Fruit fly (Drosophila melanogaster) whole organism, prepupa: ENCODE results near the gene Cyp6a16.

ENCODE experiments used
- Blimp-1 ChIP-seq: fragments of 200-800 bp; sonication (Bioruptor generic); optimal IDR thresholded peaks from 3 replicates; lab custom pipeline; 2017; ENCODE audit warnings: missing biosample characterization, missing genetic modification characterization, mild to moderate bottlenecking, moderate library complexity, missing genetic modification reagents
- CG10631 ChIP-seq: fragments of 200-800 bp; sonication (Bioruptor generic); optimal IDR thresholded peaks from 2 replicates; lab custom pipeline; 2016; ENCODE audit warnings: missing biosample characterization, missing genetic modification characterization
- CG10669 ChIP-seq: fragments of 200-800 bp; sonication (Bioruptor generic); optimal IDR thresholded peaks from 3 replicates; lab custom pipeline; 2018; ENCODE audit warnings: missing biosample characterization, mild to moderate bottlenecking, missing genetic modification characterization, moderate library complexity
- CG11294 ChIP-seq: fragments of 200-800 bp; sonication (Bioruptor generic); IDR thresholded peaks from 2 replicates; pipeline ENCODE4 v1.3.6; 2022; ENCODE audit warnings: missing biosample characterization, missing genetic modification characterization
- CG11902 ChIP-seq: fragments of 200-800 bp; sonication (Bioruptor generic); optimal IDR thresholded peaks from 3 replicates; lab custom pipeline; 2016; ENCODE audit warnings: missing biosample characterization, missing genetic modification characterization
- CG15336 ChIP-seq: fragments of 200-800 bp; sonication (Bioruptor generic); IDR thresholded peaks from 2 replicates; pipeline ENCODE4 v1.3.6; 2022; ENCODE audit warnings: missing biosample characterization, missing genetic modification characterization
- CG1621 ChIP-seq: fragments of 200-800 bp; sonication (Bioruptor generic); optimal IDR thresholded peaks from 3 replicates; lab custom pipeline; 2018; ENCODE audit warnings: missing biosample characterization, mild to moderate bottlenecking, missing genetic modification characterization
- CG16779 ChIP-seq: fragments of 200-800 bp; sonication (Bioruptor generic); optimal IDR thresholded peaks from 3 replicates; lab custom pipeline; 2017; ENCODE audit warnings: missing biosample characterization, mild to moderate bottlenecking, missing genetic modification characterization
- CG3032 ChIP-seq: fragments of 200-800 bp; optimal IDR thresholded peaks from 2 replicates; lab custom pipeline; 2019; ENCODE audit warnings: missing biosample characterization, mild to moderate bottlenecking, missing genetic modification characterization, moderate library complexity
- CG32006 ChIP-seq: fragments of 200-800 bp; sonication (Bioruptor generic); optimal IDR thresholded peaks from 3 replicates; lab custom pipeline; 2017; ENCODE audit warnings: missing biosample characterization, mild to moderate bottlenecking, missing genetic modification characterization
- CG34406 ChIP-seq: fragments of 200-800 bp; sonication (Bioruptor generic); optimal IDR thresholded peaks from 3 replicates; lab custom pipeline; 2016; ENCODE audit warnings: missing biosample characterization, missing genetic modification characterization
- CG3919 ChIP-seq: fragments of 200-800 bp; sonication (Bioruptor generic); optimal IDR thresholded peaks from 3 replicates; lab custom pipeline; 2016; ENCODE audit warnings: missing biosample characterization, missing genetic modification characterization
- CG4318 ChIP-seq: fragments of 200-800 bp; sonication (Bioruptor generic); optimal IDR thresholded peaks from 3 replicates; lab custom pipeline; 2017; ENCODE audit warnings: missing biosample characterization, mild to moderate bottlenecking, missing genetic modification characterization
- CG6163 ChIP-seq: fragments of 200-800 bp; sonication (Bioruptor generic); IDR thresholded peaks from 3 replicates; pipeline ENCODE4 v1.3.6; 2022; ENCODE audit warnings: missing biosample characterization, missing genetic modification characterization
- CG6276 ChIP-seq: fragments of 200-800 bp; sonication (Bioruptor generic); optimal IDR thresholded peaks from 2 replicates; lab custom pipeline; 2017; ENCODE audit warnings: missing biosample characterization, mild to moderate bottlenecking, missing genetic modification characterization
- CG6792 ChIP-seq: fragments of 200-800 bp; sonication (Bioruptor generic); optimal IDR thresholded peaks from 3 replicates; lab custom pipeline; 2016; ENCODE audit warnings: missing biosample characterization, missing genetic modification characterization
- CG6854 ChIP-seq: fragments of 200-800 bp; sonication (Bioruptor generic); optimal IDR thresholded peaks from 2 replicates; lab custom pipeline; 2017; ENCODE audit warnings: missing biosample characterization, mild to moderate bottlenecking, missing genetic modification characterization
- CG8119 ChIP-seq: fragments of 200-800 bp; sonication (Bioruptor generic); IDR thresholded peaks from 3 replicates; pipeline ENCODE4 v1.3.6; 2022; ENCODE audit warnings: missing biosample characterization, missing genetic modification characterization
- CG8632 ChIP-seq: fragments of 200-800 bp; sonication (Bioruptor generic); optimal IDR thresholded peaks from 3 replicates; lab custom pipeline; 2016; ENCODE audit warnings: missing biosample characterization, missing genetic modification characterization
- CG9139 ChIP-seq: fragments of 200-800 bp; sonication (Bioruptor generic); optimal IDR thresholded peaks from 3 replicates; lab custom pipeline; 2017; ENCODE audit warnings: missing biosample characterization, mild to moderate bottlenecking, missing genetic modification characterization
- Eip75B ChIP-seq: fragments of 200-800 bp; sonication (Bioruptor generic); optimal IDR thresholded peaks from 3 replicates; lab custom pipeline; 2016; ENCODE audit warnings: missing biosample characterization, missing genetic modification characterization
- Eip93F ChIP-seq: fragments of 200-800 bp; sonication (Bioruptor generic); optimal IDR thresholded peaks from 2 replicates; lab custom pipeline; 2016; ENCODE audit warnings: missing biosample characterization, mild to moderate bottlenecking, missing genetic modification characterization
- Hr38 ChIP-seq: sonication (Bioruptor generic); optimal IDR thresholded peaks from 2 replicates; lab custom pipeline; 2016; ENCODE audit warnings: missing biosample characterization, missing genetic modification characterization
- Hr39 ChIP-seq: fragments of 200-800 bp; sonication (Bioruptor generic); optimal IDR thresholded peaks from 2 replicates; lab custom pipeline; 2016; ENCODE audit warnings: missing biosample characterization, missing genetic modification characterization
- Hr4 ChIP-seq: fragments of 200-800 bp; sonication (Bioruptor generic); optimal IDR thresholded peaks from 3 replicates; lab custom pipeline; 2016; ENCODE audit warnings: missing biosample characterization, missing genetic modification characterization
- Sox102F ChIP-seq: fragments of 200-800 bp; sonication (Bioruptor generic); optimal IDR thresholded peaks from 2 replicates; lab custom pipeline; 2016; ENCODE audit warnings: missing biosample characterization, mild to moderate bottlenecking, missing genetic modification characterization
- Sox14 ChIP-seq: fragments of 200-800 bp; sonication (Bioruptor generic); optimal IDR thresholded peaks from 3 replicates; lab custom pipeline; 2016; ENCODE audit warnings: missing biosample characterization, missing genetic modification characterization
- Sox15 ChIP-seq: fragments of 200-800 bp; sonication (Bioruptor generic); optimal IDR thresholded peaks from 3 replicates; lab custom pipeline; 2016; ENCODE audit warnings: missing biosample characterization, missing genetic modification characterization
- achi ChIP-seq: fragments of 200-800 bp; sonication (Bioruptor generic); optimal IDR thresholded peaks from 3 replicates; lab custom pipeline; 2016; ENCODE audit warnings: missing biosample characterization, missing genetic modification characterization
- cyc ChIP-seq: fragments of 200-800 bp; sonication (Bioruptor generic); optimal IDR thresholded peaks from 3 replicates; lab custom pipeline; 2016; ENCODE audit warnings: missing biosample characterization, missing genetic modification characterization
- dac ChIP-seq: fragments of 200-800 bp; sonication (Bioruptor generic); optimal IDR thresholded peaks from 2 replicates; lab custom pipeline; 2017; ENCODE audit warnings: missing biosample characterization, mild to moderate bottlenecking, missing genetic modification characterization
- dsx ChIP-seq: fragments of 200-800 bp; optimal IDR thresholded peaks from 3 replicates; lab custom pipeline; 2019; ENCODE audit warnings: missing biosample characterization, mild to moderate bottlenecking, missing genetic modification characterization, moderate library complexity; ENCODE audit not compliant: poor library complexity, severe bottlenecking
- eg ChIP-seq: fragments of 200-800 bp; sonication (Bioruptor generic); IDR thresholded peaks from 3 replicates; pipeline ENCODE4 v1.3.6; 2022; ENCODE audit warnings: missing biosample characterization, missing genetic modification characterization
- esn ChIP-seq: fragments of 200-800 bp; sonication (Bioruptor generic); optimal IDR thresholded peaks from 2 replicates; lab custom pipeline; 2016; ENCODE audit warnings: missing biosample characterization, mild to moderate bottlenecking, missing genetic modification characterization, moderate library complexity
- fd59A ChIP-seq: fragments of 200-800 bp; sonication (Bioruptor generic); optimal IDR thresholded peaks from 2 replicates; lab custom pipeline; 2017; ENCODE audit warnings: missing biosample characterization, mild to moderate bottlenecking, missing genetic modification characterization, missing genetic modification reagents
- fd85E ChIP-seq: fragments of 200-800 bp; sonication (Bioruptor generic); optimal IDR thresholded peaks from 3 replicates; lab custom pipeline; 2016; ENCODE audit warnings: missing biosample characterization, missing genetic modification characterization
- fkh ChIP-seq: fragments of 200-800 bp; sonication (Bioruptor generic); optimal IDR thresholded peaks from 3 replicates; lab custom pipeline; 2017; ENCODE audit warnings: missing biosample characterization, mild to moderate bottlenecking, missing genetic modification characterization, moderate library complexity
- lz ChIP-seq: fragments of 200-800 bp; sonication (Bioruptor generic); optimal IDR thresholded peaks from 3 replicates; lab custom pipeline; 2016; ENCODE audit warnings: missing biosample characterization, missing genetic modification characterization
- net ChIP-seq: fragments of 200-800 bp; sonication (Bioruptor generic); optimal IDR thresholded peaks from 3 replicates; lab custom pipeline; 2016; ENCODE audit warnings: missing biosample characterization, missing genetic modification characterization
- pdm3 ChIP-seq: fragments of 200-800 bp; sonication (Bioruptor generic); optimal IDR thresholded peaks from 3 replicates; lab custom pipeline; 2016; ENCODE audit warnings: missing biosample characterization, missing genetic modification characterization
- ss ChIP-seq, 2 experiments: fragments of 200-800 bp; sonication (Bioruptor generic); optimal IDR thresholded peaks; 2 replicates in 1 of 2; 3 replicates in 1 of 2; lab custom pipeline; 2017 to 2018; ENCODE audit warnings: mild to moderate bottlenecking in 2 of 2, missing biosample characterization in 2 of 2, missing genetic modification characterization in 2 of 2, moderate library complexity in 1 of 2

Gene Cyp6a16

DNA sequence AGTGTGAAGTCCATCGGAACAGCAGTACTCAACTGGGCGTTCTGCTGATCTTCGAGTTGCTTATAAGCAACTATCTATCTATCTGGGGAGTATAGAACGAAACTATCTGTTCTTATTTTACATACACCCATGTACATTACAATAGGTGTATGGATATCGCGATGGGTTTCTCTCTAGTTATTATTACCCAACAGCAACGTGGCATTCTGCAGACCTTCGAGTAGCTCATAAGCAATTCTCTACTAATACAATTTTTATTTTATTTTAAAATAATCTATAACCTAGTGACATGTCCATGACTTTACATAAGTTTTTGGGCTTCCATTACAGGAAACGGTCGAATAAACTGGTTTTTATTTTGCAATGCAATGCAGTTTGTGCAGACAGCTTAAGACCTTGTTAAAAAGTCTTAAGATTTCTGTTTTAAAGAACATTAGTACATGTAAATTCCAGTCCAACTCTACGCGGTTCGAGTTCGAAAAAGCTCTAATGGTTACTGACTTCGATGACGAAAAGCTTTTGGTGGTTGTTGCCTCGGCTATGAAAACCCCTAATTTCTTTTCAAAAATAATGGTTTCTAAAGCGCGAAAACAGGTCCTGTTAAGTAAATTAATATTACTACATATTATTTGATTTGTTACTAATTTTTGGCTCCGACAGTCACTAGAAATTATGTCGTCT, at the start of gene Cyp6a16 (continued):
- peak; percentile 88 for TF ChIP-seq eg (GFP tag; lab: Robert Waterston, UW)
- TF ChIP-seq CG10631 (GFP tag; lab: Kevin White, UChicago) = peak; percentile 54
- peak; percentile 44 for TF ChIP-seq Sox14 (GFP tag; lab: Kevin White, UChicago)
- no peak for TF ChIP-seq Sox15 (GFP tag; lab: Kevin White, UChicago)
- TF ChIP-seq pdm3 (GFP tag; lab: Kevin White, UChicago) = peak; percentile 52
- no peak for TF ChIP-seq Sox102F

DNA sequence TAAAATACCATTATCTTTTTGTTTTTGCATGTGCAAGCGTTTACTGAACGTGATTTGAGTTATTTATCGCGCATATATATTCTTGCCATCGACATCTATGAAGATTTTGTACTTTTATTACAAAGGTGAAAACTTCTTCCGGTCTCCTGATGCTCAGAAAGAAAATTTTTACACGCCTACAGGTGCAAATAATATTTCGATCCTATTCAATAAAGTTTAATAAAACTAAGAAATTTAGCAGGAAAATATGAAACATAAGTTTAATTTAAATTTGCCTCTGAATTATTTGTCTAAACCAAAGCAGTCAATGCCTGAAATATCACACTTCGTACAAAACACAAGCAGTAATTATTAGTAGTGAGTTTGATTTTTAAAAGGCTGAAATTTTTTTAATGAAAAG, 39.0 kb upstream of the Cyp6a16 start, which contains the start of gene Hsp60C:
Gene Hsp60C, plus strand, starts transcription at position 301 of the 400 bp plus-strand sequence.
- TF ChIP-seq CG9139 (GFP tag; lab: Kevin White, UChicago) (no peak), CG6276 (no peak), achi (GFP tag; lab: Kevin White, UChicago) (no peak), Sox15 (GFP tag; lab: Kevin White, UChicago) (no peak), CG32006 (GFP tag; lab: Kevin White, UChicago) (no peak), Eip93F (GFP tag; lab: Kevin White, UChicago) (no peak), net (GFP tag; lab: Kevin White, UChicago) (no peak), CG3032 (tag; lab: Kevin White, UChicago) (no peak), eg (GFP tag; lab: Robert Waterston, UW) (no peak)

DNA sequence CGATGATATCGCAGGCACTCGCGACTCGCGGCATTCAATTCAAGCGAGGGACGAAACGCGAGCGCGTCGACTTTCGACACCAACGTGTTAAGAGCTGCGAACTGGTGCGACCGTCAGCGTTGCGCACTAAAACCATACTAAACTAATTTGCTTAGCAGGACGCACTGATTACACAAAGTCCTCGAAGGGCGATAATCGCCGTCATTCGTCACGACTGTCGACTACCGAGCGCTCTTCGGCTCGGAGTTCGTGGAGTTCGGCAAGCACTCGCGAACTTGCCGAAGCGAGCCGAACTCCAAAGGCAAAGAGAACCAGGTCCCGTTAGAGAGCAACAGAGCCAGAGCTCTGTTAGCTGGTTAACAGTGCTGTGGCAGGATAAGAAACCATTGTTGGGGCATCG, 34.9 kb upstream of the Cyp6a16 start, which contains the start of gene DIP-theta:
Gene DIP-theta, minus strand, starts transcription at position 146 of the 400 bp plus-strand sequence.
- TF ChIP-seq cyc (GFP tag; lab: Kevin White, UChicago) (no peak), fd85E (GFP tag; lab: Kevin White, UChicago) (no peak), CG6163 (GFP tag; lab: Robert Waterston, UW) (no peak), Hr38 (GFP tag; lab: Kevin White, UChicago) (no peak), CG6854 (GFP tag; lab: Kevin White, UChicago) (no peak), lz (no peak), CG16779 (tag; lab: Kevin White, UChicago) (no peak), CG11294 (GFP tag; lab: Robert Waterston, UW) (no peak), CG11902 (GFP tag; lab: Kevin White, UChicago) (no peak), eg (GFP tag; lab: Robert Waterston, UW) (no peak), CG15336 (GFP tag; lab: Robert Waterston, UW) (no peak), CG10669 (GFP tag; lab: Kevin White, UChicago) (no peak), CG9139 (GFP tag; lab: Kevin White, UChicago) (no peak), Eip93F (GFP tag; lab: Kevin White, UChicago) (no peak), fd59A (no peak), achi (GFP tag; lab: Kevin White, UChicago) (no peak), net (GFP tag; lab: Kevin White, UChicago) (no peak), Eip75B (no peak), ss (GFP tag; optimal IDR thresholded peaks at IDR 0.05; lab: Kevin White, UChicago) (no peak), Blimp-1 (GFP tag; lab: Kevin White, UChicago) (no peak)

DNA sequence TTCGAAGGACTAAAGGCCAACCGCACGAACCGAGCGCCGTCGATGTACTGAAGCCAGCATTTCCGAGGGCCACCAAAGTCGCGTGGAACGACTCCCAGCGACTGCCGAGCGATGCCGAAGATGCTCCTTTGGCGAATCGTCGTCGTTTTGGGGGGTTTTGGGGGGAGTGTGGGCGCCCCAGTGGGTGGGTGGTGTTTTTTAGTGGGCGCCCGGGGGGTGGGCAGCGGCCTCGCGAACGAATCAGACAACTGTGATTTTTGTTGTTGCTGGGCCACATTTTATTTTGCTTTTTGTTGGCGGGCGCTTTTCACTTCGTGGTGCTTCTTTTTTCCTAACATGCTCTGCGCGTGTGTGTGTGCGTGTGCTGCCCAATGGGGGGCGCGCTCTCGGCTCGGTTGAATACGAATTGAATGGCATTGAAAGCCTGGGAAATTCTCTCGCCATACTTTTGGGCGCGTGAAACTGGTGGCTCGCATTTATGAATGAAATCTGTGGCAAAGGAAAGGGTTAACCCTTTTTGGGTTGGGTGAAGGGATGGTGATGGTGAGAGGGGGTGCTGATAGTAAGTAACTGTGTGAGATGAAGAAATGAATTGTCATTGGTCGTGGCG, 5.6 kb downstream of the Cyp6a16 start, which contains the start of gene DIP-eta:
Gene DIP-eta, minus strand, starts transcription at position 51 of the 610 bp plus-strand sequence.
- TF ChIP-seq CG4318 (GFP tag; lab: Kevin White, UChicago) = no peak
- no peak for TF ChIP-seq CG10631 (GFP tag; lab: Kevin White, UChicago)
- no peak for TF ChIP-seq CG8632
- TF ChIP-seq cyc (GFP tag; lab: Kevin White, UChicago) = no peak
- TF ChIP-seq achi (GFP tag; lab: Kevin White, UChicago) = peak; percentile 18
- no peak for TF ChIP-seq CG6792
- peak; percentile 7 for TF ChIP-seq dsx (GFP tag; lab: Kevin White, UChicago)
- TF ChIP-seq CG6163 (GFP tag; lab: Robert Waterston, UW) = peak; percentile 76; the same call in 2 of the 3 replicates
- no peak for TF ChIP-seq Eip93F (GFP tag; lab: Kevin White, UChicago)
- no peak for TF ChIP-seq Hr4
- TF ChIP-seq CG3032 (tag; lab: Kevin White, UChicago) = no peak
- TF ChIP-seq Hr38 (GFP tag; lab: Kevin White, UChicago) = no peak
- TF ChIP-seq Hr39 (GFP tag; lab: Kevin White, UChicago) = no peak
- peak; percentile 40 for TF ChIP-seq CG9139 (GFP tag; lab: Kevin White, UChicago)
- TF ChIP-seq CG8119 (GFP tag; lab: Robert Waterston, UW) = peak; percentile 52
- TF ChIP-seq CG10669 (GFP tag; lab: Kevin White, UChicago) = no peak
- TF ChIP-seq CG3919 (GFP tag; lab: Kevin White, UChicago) = peak; percentile 3
- TF ChIP-seq CG34406 (GFP tag; lab: Kevin White, UChicago) = no peak
- TF ChIP-seq CG1621 = peak; percentile 26
- peak; percentile 40 to 71 for TF ChIP-seq ss (GFP tag; optimal IDR thresholded peaks at IDR 0.05; lab: Kevin White, UChicago)
- no peak for TF ChIP-seq pdm3 (GFP tag; lab: Kevin White, UChicago)
- no peak for TF ChIP-seq dac (GFP tag; lab: Kevin White, UChicago)
- TF ChIP-seq Eip75B = no peak
- no peak for TF ChIP-seq esn
- no peak for TF ChIP-seq fkh (GFP tag; lab: Kevin White, UChicago)
